Fruit fly (Drosophila melanogaster) whole organism, embryonic: ENCODE results near the gene CG8349.

Source experiments
- BtbVII ChIP-seq: fragments of 200-800 bp; sonication (Bioruptor generic); optimal IDR thresholded peaks from 3 replicates; lab custom pipeline; 2017; ENCODE audit warnings: missing biosample characterization, mild to moderate bottlenecking, missing genetic modification characterization
- CG12104 ChIP-seq: fragments of 200-800 bp; sonication (Bioruptor generic); optimal IDR thresholded peaks from 3 replicates; lab custom pipeline; 2016; ENCODE audit warnings: missing biosample characterization, missing genetic modification characterization
- CG13624 ChIP-seq: fragments of 200-800 bp; sonication (Bioruptor generic); optimal IDR thresholded peaks from 2 replicates; lab custom pipeline; 2016; ENCODE audit warnings: missing biosample characterization, missing genetic modification characterization
- CG14050 ChIP-seq: fragments of 200-800 bp; sonication (Bioruptor generic); IDR thresholded peaks from 3 replicates; pipeline ENCODE4 v1.3.6; 2022; ENCODE audit warnings: missing biosample characterization, missing genetic modification characterization
- CG15073 ChIP-seq: fragments of 200-800 bp; sonication (Bioruptor generic); optimal IDR thresholded peaks from 2 replicates; lab custom pipeline; 2016; ENCODE audit warnings: missing biosample characterization, missing genetic modification characterization
- CG15514 ChIP-seq: fragments of 200-800 bp; sonication (Bioruptor generic); optimal IDR thresholded peaks from 3 replicates; lab custom pipeline; 2017; ENCODE audit warnings: missing biosample characterization, missing genetic modification characterization, mild to moderate bottlenecking, moderate library complexity, missing genetic modification reagents
- CG1602 ChIP-seq: fragments of 200-800 bp; sonication (Bioruptor generic); optimal IDR thresholded peaks from 3 replicates; lab custom pipeline; 2016; ENCODE audit warnings: missing biosample characterization, missing genetic modification characterization
- CG17186 ChIP-seq: fragments of 200-800 bp; sonication (Bioruptor generic); optimal IDR thresholded peaks from 3 replicates; lab custom pipeline; 2017; ENCODE audit warnings: missing biosample characterization, missing genetic modification reagents, missing genetic modification characterization
- CG18262 ChIP-seq: fragments of 200-800 bp; optimal IDR thresholded peaks from 3 replicates; lab custom pipeline; 2019; ENCODE audit warnings: missing biosample characterization, mild to moderate bottlenecking, missing genetic modification characterization, moderate library complexity
- CG30431 ChIP-seq: fragments of 200-800 bp; sonication (Bioruptor generic); optimal IDR thresholded peaks from 2 replicates; lab custom pipeline; 2017; ENCODE audit warnings: missing biosample characterization, missing genetic modification characterization
- CG3407 ChIP-seq: fragments of 200-800 bp; sonication (Bioruptor generic); optimal IDR thresholded peaks from 2 replicates; lab custom pipeline; 2018; ENCODE audit warnings: missing biosample characterization, mild to moderate bottlenecking, missing genetic modification characterization
- CG6813 ChIP-seq: fragments of 200-800 bp; sonication (Bioruptor generic); optimal IDR thresholded peaks from 2 replicates; lab custom pipeline; 2017; ENCODE audit warnings: missing biosample characterization, missing genetic modification characterization, mild to moderate bottlenecking, moderate library complexity, missing genetic modification reagents
- CG7987 ChIP-seq: fragments of 200-800 bp; sonication (Bioruptor generic); optimal IDR thresholded peaks from 2 replicates; lab custom pipeline; 2018; ENCODE audit warnings: missing biosample characterization, mild to moderate bottlenecking, missing genetic modification characterization, moderate library complexity
- CG8089 ChIP-seq: fragments of 200-800 bp; sonication (Bioruptor generic); optimal IDR thresholded peaks from 3 replicates; lab custom pipeline; 2016; ENCODE audit warnings: missing biosample characterization, missing genetic modification characterization
- CG8281 ChIP-seq: fragments of 200-800 bp; sonication (Bioruptor generic); optimal IDR thresholded peaks from 2 replicates; lab custom pipeline; 2018; ENCODE audit warnings: missing biosample characterization, mild to moderate bottlenecking, missing genetic modification characterization, moderate library complexity
- CG8765 ChIP-seq: fragments of 200-800 bp; sonication (Bioruptor generic); IDR thresholded peaks from 2 replicates; pipeline ENCODE4 v1.3.6; 2022; ENCODE audit warnings: missing biosample characterization, missing genetic modification characterization
- CG8924 ChIP-seq: fragments of 200-800 bp; optimal IDR thresholded peaks from 3 replicates; lab custom pipeline; 2019; ENCODE audit warnings: missing biosample characterization, mild to moderate bottlenecking, missing genetic modification characterization, moderate library complexity
- CkIIα-i1 ChIP-seq: fragments of 200-800 bp; sonication (Bioruptor generic); IDR thresholded peaks from 2 replicates; pipeline ENCODE4 v1.3.6; 2022; ENCODE audit warnings: missing biosample characterization, missing genetic modification characterization
- CoRest ChIP-seq: fragments of 200-800 bp; sonication (Bioruptor generic); optimal IDR thresholded peaks from 3 replicates; lab custom pipeline; 2018; ENCODE audit warnings: missing biosample characterization, mild to moderate bottlenecking, missing genetic modification characterization, moderate library complexity
- Dad ChIP-seq: fragments of 200-800 bp; sonication (Bioruptor generic); optimal IDR thresholded peaks from 3 replicates; lab custom pipeline; 2016; ENCODE audit warnings: missing biosample characterization, missing genetic modification characterization
- Dek ChIP-seq: fragments of 200-800 bp; sonication (Bioruptor generic); optimal IDR thresholded peaks from 3 replicates; lab custom pipeline; 2019; ENCODE audit warnings: missing biosample characterization, mild to moderate bottlenecking, missing genetic modification characterization, moderate library complexity
- Ets65A ChIP-seq: fragments of 200-800 bp; sonication (Bioruptor generic); peaks from one replicate; lab custom pipeline; 2016; ENCODE audit warnings: missing biosample characterization, missing genetic modification characterization
- GATAe ChIP-seq: fragments of 200-800 bp; sonication (Bioruptor generic); conservative IDR thresholded peaks from 2 replicates; pipeline ENCODE4 v1.3.6; 2022; ENCODE audit warnings: missing biosample characterization, missing genetic modification characterization
- Gsc ChIP-seq: fragments of 200-800 bp; sonication (Bioruptor generic); IDR thresholded peaks from 2 replicates; pipeline ENCODE4 v1.3.6; 2022; ENCODE audit warnings: missing biosample characterization, missing genetic modification characterization
- HmgZ ChIP-seq: fragments of 200-800 bp; sonication (Bioruptor generic); optimal IDR thresholded peaks from 2 replicates; lab custom pipeline; 2018; ENCODE audit warnings: missing biosample characterization, mild to moderate bottlenecking, missing genetic modification characterization
- Lim3 ChIP-seq: fragments of 200-800 bp; sonication (Bioruptor generic); IDR thresholded peaks from 2 replicates; pipeline ENCODE4 v1.3.6; 2022; ENCODE audit warnings: missing biosample characterization, missing genetic modification characterization
- MESR4 ChIP-seq: fragments of 200-800 bp; sonication (Bioruptor generic); optimal IDR thresholded peaks from 2 replicates; lab custom pipeline; 2018; ENCODE audit warnings: missing biosample characterization, mild to moderate bottlenecking, missing genetic modification characterization, moderate library complexity
- MTF-1 ChIP-seq: fragments of 200-800 bp; sonication (Bioruptor generic); optimal IDR thresholded peaks from 2 replicates; lab custom pipeline; 2018; ENCODE audit warnings: missing biosample characterization, mild to moderate bottlenecking, missing genetic modification characterization, borderline replicate concordance
- Meics ChIP-seq: fragments of 200-800 bp; sonication (Bioruptor generic); optimal IDR thresholded peaks from 2 replicates; lab custom pipeline; 2017; ENCODE audit warnings: missing biosample characterization, mild to moderate bottlenecking, missing genetic modification characterization
- Mes4 ChIP-seq: fragments of 200-800 bp; sonication (Bioruptor generic); optimal IDR thresholded peaks from 2 replicates; lab custom pipeline; 2016; ENCODE audit warnings: missing biosample characterization, missing genetic modification characterization
- Nf-YB ChIP-seq: fragments of 200-800 bp; sonication (Bioruptor generic); optimal IDR thresholded peaks from 3 replicates; lab custom pipeline; 2019; ENCODE audit warnings: missing biosample characterization, mild to moderate bottlenecking, missing genetic modification characterization, moderate library complexity
- NfI ChIP-seq: fragments of 200-800 bp; sonication (Bioruptor generic); optimal IDR thresholded peaks from 3 replicates; lab custom pipeline; 2018; ENCODE audit warnings: missing biosample characterization, mild to moderate bottlenecking, missing genetic modification characterization, moderate library complexity
- Sox100B ChIP-seq: fragments of 200-800 bp; sonication (Bioruptor generic); optimal IDR thresholded peaks from 3 replicates; lab custom pipeline; 2018; ENCODE audit warnings: missing biosample characterization, mild to moderate bottlenecking, missing genetic modification characterization
- Trl ChIP-seq, 3 experiments: fragments of >200 bp in 2 of 3; fragments of 200-800 bp in 1 of 3; sonication (Bioruptor generic) in 1 of 3; optimal IDR thresholded peaks; 2 replicates in 1 of 3; 3 replicates in 2 of 3; lab custom pipeline; 2016 to 2017; ENCODE audit warnings: missing biosample characterization in 1 of 3, missing genetic modification characterization in 1 of 3
- bab2 ChIP-seq: fragments of 200-800 bp; sonication (Bioruptor generic); optimal IDR thresholded peaks from 2 replicates; lab custom pipeline; 2016; ENCODE audit warnings: missing biosample characterization, missing genetic modification characterization
- cad ChIP-seq: fragments of >200 bp; optimal IDR thresholded peaks from 2 replicates; lab custom pipeline; 2017; ENCODE audit warnings: missing biosample characterization, missing genetic modification characterization
- chn ChIP-seq: fragments of 200-800 bp; sonication (Bioruptor generic); optimal IDR thresholded peaks from 2 replicates; lab custom pipeline; 2016; ENCODE audit warnings: missing biosample characterization, missing genetic modification characterization
- ci ChIP-seq: fragments of 200-800 bp; sonication (Bioruptor generic); IDR thresholded peaks from 3 replicates; pipeline ENCODE4 v1.3.6; 2022; ENCODE audit warnings: missing biosample characterization, missing genetic modification characterization
- danr ChIP-seq: fragments of 200-800 bp; sonication (Bioruptor generic); IDR thresholded peaks from 2 replicates; pipeline ENCODE4 v1.3.6; 2022; ENCODE audit warnings: missing biosample characterization, missing genetic modification characterization
- emc ChIP-seq: fragments of 200-800 bp; sonication (Bioruptor generic); optimal IDR thresholded peaks from 2 replicates; lab custom pipeline; 2016; ENCODE audit warnings: missing biosample characterization, missing genetic modification characterization
- ewg ChIP-seq: fragments of 200-800 bp; sonication (Bioruptor generic); optimal IDR thresholded peaks from 3 replicates; lab custom pipeline; 2017; ENCODE audit warnings: mild to moderate bottlenecking, missing biosample characterization, missing genetic modification reagents, missing genetic modification characterization
- fu2 ChIP-seq: fragments of 200-800 bp; sonication (Bioruptor generic); optimal IDR thresholded peaks from 2 replicates; lab custom pipeline; 2016; ENCODE audit warnings: missing biosample characterization, missing genetic modification characterization
- lmd ChIP-seq: fragments of 200-800 bp; sonication (Bioruptor generic); IDR thresholded peaks from 2 replicates; pipeline ENCODE4 v1.3.6; 2022; ENCODE audit warnings: missing biosample characterization, missing genetic modification characterization
- nau ChIP-seq: fragments of 200-800 bp; sonication (Bioruptor generic); optimal IDR thresholded peaks from 3 replicates; lab custom pipeline; 2017; ENCODE audit warnings: missing biosample characterization, mild to moderate bottlenecking, missing genetic modification characterization, missing genetic modification reagents
- otp ChIP-seq: fragments of 200-800 bp; sonication (Bioruptor generic); IDR thresholded peaks from 3 replicates; pipeline ENCODE4, ENCODE4 v1.3.6; 2022; ENCODE audit warnings: missing biosample characterization, missing genetic modification characterization
- pho ChIP-seq: fragments of 200-800 bp; sonication (Bioruptor generic); optimal IDR thresholded peaks from 2 replicates; lab custom pipeline; 2016; ENCODE audit warnings: missing biosample characterization, missing genetic modification characterization
- sna ChIP-seq: fragments of 200-800 bp; sonication (Bioruptor generic); IDR thresholded peaks from 2 replicates; pipeline ENCODE4 v1.3.6; 2022; ENCODE audit warnings: missing biosample characterization, missing genetic modification characterization; ENCODE audit not compliant: partially characterized antibody
- sob ChIP-seq: fragments of 200-800 bp; sonication (Bioruptor generic); IDR thresholded peaks from 2 replicates; pipeline ENCODE4 v1.3.6; 2022; ENCODE audit warnings: missing biosample characterization, missing genetic modification characterization
- tap ChIP-seq: fragments of 200-800 bp; optimal IDR thresholded peaks from 3 replicates; lab custom pipeline; 2019; ENCODE audit warnings: missing biosample characterization, mild to moderate bottlenecking, missing genetic modification characterization, moderate library complexity
- wek ChIP-seq: fragments of 200-800 bp; sonication (Bioruptor generic); optimal IDR thresholded peaks from 3 replicates; lab custom pipeline; 2018; ENCODE audit warnings: missing biosample characterization, mild to moderate bottlenecking, missing genetic modification characterization, moderate library complexity
- zf30C ChIP-seq: fragments of 200-800 bp; sonication (Bioruptor generic); optimal IDR thresholded peaks from 3 replicates; lab custom pipeline; 2018; ENCODE audit warnings: missing biosample characterization, mild to moderate bottlenecking, missing genetic modification characterization

Gene CG8349

dm6 chr2L:8198757-8199156, 17.0 kb upstream of the CG8349 start, which contains the start of gene PGAP5 (continued):
- TF ChIP-seq ci (GFP tag; lab: Robert Waterston, UW) (0 out of 3 replicates have a peak, but pooled peaks have one; percentile 17), CG14050 (no peak), Lim3 (GFP tag; lab: Robert Waterston, UW) (no peak), GATAe (GFP tag; lab: Robert Waterston, UW) (no peak), CG8765 (GFP tag; lab: Robert Waterston, UW) (no peak), danr (GFP tag; lab: Robert Waterston, UW) (no peak), Gsc (GFP tag; lab: Robert Waterston, UW) (no peak), lmd (GFP tag; lab: Robert Waterston, UW) (no peak), CG12104 (GFP tag; lab: Kevin White, UChicago) (no peak), cad (GFP tag; lab: Kevin White, UChicago) (no peak), HmgZ (peak; percentile 54), CoRest (tag; lab: Kevin White, UChicago) (no peak), bab2 (GFP tag; lab: Kevin White, UChicago) (peak; percentile 1), wek (GFP tag; lab: Kevin White, UChicago) (no peak), MESR4 (GFP tag; lab: Kevin White, UChicago) (peak; percentile 47), CG18262 (tag; lab: Kevin White, UChicago) (no peak), CG15514 (GFP tag; lab: Kevin White, UChicago) (peak; percentile 69), CG15073 (GFP tag; lab: Kevin White, UChicago) (no peak), Meics (no peak), NfI (GFP tag; lab: Kevin White, UChicago) (no peak), chn (GFP tag; lab: Kevin White, UChicago) (no peak), Sox100B (GFP tag; lab: Kevin White, UChicago) (no peak), ewg (no peak), CG13624 (peak; percentile 19), zf30C (GFP tag; lab: Kevin White, UChicago) (no peak), CkIIα-i1 (GFP tag; lab: Robert Waterston, UW) (no peak), Dad (no peak), CG3407 (GFP tag; lab: Kevin White, UChicago) (no peak), CG30431 (GFP tag; lab: Kevin White, UChicago) (no peak), sna (GFP tag; lab: Robert Waterston, UW) (peak; percentile 95), BtbVII (GFP tag; lab: Kevin White, UChicago) (no peak), pho (GFP tag; lab: Kevin White, UChicago) (peak; percentile 24), fu2 (GFP tag; lab: Kevin White, UChicago) (peak; percentile 20), nau (GFP tag; lab: Kevin White, UChicago) (no peak), sob (GFP tag; lab: Robert Waterston, UW) (peak; percentile 62), CG6813 (GFP tag; lab: Kevin White, UChicago) (no peak), otp (no peak), Dek (no peak), CG8089 (GFP tag; lab: Kevin White, UChicago) (no peak), tap (tag; lab: Kevin White, UChicago) (no peak), CG8924 (tag; lab: Kevin White, UChicago) (no peak), emc (GFP tag; lab: Kevin White, UChicago) (no peak), Trl (optimal IDR thresholded peaks at IDR 0.05; lab: Kevin White, UChicago) (no peak), Trl (GFP tag; optimal IDR thresholded peaks at IDR 0.05; lab: Kevin White, UChicago) (no peak), CG8281 (tag; lab: Kevin White, UChicago) (no peak), Mes4 (GFP tag; lab: Kevin White, UChicago) (no peak), CG17186 (no peak), CG7987 (GFP tag; lab: Kevin White, UChicago) (no peak), MTF-1 (GFP tag; lab: Kevin White, UChicago) (no peak), Nf-YB (GFP tag; lab: Kevin White, UChicago) (no peak), Ets65A (GFP tag; lab: Kevin White, UChicago) (no peak), CG1602 (GFP tag; lab: Kevin White, UChicago) (no peak)
